Fruit fly (Drosophila melanogaster): Measurements from ENCODE around the gene CG14074.

Gene CG14074

dm6 chr3L:18848436-18848835 is 17.6 kb upstream of the CG14074 start (continued):
- TF ChIP-seq CG8388 (GFP tag; optimal IDR thresholded peaks at IDR 0.05), result peak; percentile 38
- TF ChIP-seq cas (GFP tag; IDR thresholded peaks at IDR 0.05), result no peak
- TF ChIP-seq kni (GFP tag; optimal IDR thresholded peaks at IDR 0.05), result no peak
- peak; percentile 74 for TF ChIP-seq CG2712 (tag; optimal IDR thresholded peaks at IDR 0.05)
- peak; percentile 44 for TF ChIP-seq CG3407 (GFP tag; optimal IDR thresholded peaks at IDR 0.05)
- no peak for TF ChIP-seq sisA (GFP tag; IDR thresholded peaks at IDR 0.05)
- no peak; the same call in 1 of the 2 replicates for TF ChIP-seq Rfx (GFP tag; IDR thresholded peaks at IDR 0.05)
- TF ChIP-seq CG7786 (GFP tag; optimal IDR thresholded peaks at IDR 0.05), result peak; percentile 49
- peak; percentile 85 for TF ChIP-seq pita (GFP tag; optimal IDR thresholded peaks at IDR 0.05)
- peak; percentile 56 for TF ChIP-seq CoRest (tag; optimal IDR thresholded peaks at IDR 0.05)
- TF ChIP-seq Atf6 (GFP tag; IDR thresholded peaks at IDR 0.05), result no peak; the same call in 1 of the 2 replicates
- peak; percentile 42 for TF ChIP-seq jumu (GFP tag; optimal IDR thresholded peaks at IDR 0.05)
- TF ChIP-seq peb (GFP tag; IDR thresholded peaks at IDR 0.05), result no peak
- peak; percentile 75 for TF ChIP-seq Mes4 (GFP tag; optimal IDR thresholded peaks at IDR 0.05)
- TF ChIP-seq CG3163 (GFP tag; optimal IDR thresholded peaks at IDR 0.05), result peak; percentile 76
- no peak for TF ChIP-seq so (GFP tag; IDR thresholded peaks at IDR 0.05)
- peak; percentile 63; the same call in 1 of the 3 replicates for TF ChIP-seq CG17361 (GFP tag; IDR thresholded peaks at IDR 0.05)
- peak; percentile 45 for TF ChIP-seq CG6683 (GFP tag; optimal IDR thresholded peaks at IDR 0.05)
- no peak for TF ChIP-seq Opbp (GFP tag; IDR thresholded peaks at IDR 0.05; ENCODE audit: partially characterized antibody)
- no peak for TF ChIP-seq Scr (GFP tag; IDR thresholded peaks at IDR 0.05; ENCODE audit: partially characterized antibody)
- peak; percentile 63 for TF ChIP-seq NC2β (GFP tag; optimal IDR thresholded peaks at IDR 0.05)
- TF ChIP-seq Dp (GFP tag; optimal IDR thresholded peaks at IDR 0.05), result peak; percentile 12
- TF ChIP-seq Usf (GFP tag; optimal IDR thresholded peaks at IDR 0.05), result no peak
- no peak for TF ChIP-seq Hr78 (GFP tag; optimal IDR thresholded peaks at IDR 0.05)
- peak; percentile 76 for TF ChIP-seq chn (GFP tag; optimal IDR thresholded peaks at IDR 0.05)
- peak; percentile 70 for TF ChIP-seq trem (tag; optimal IDR thresholded peaks at IDR 0.05)
- TF ChIP-seq wdn (GFP tag; IDR thresholded peaks at IDR 0.05), result no peak
- no peak for TF ChIP-seq Oaz (GFP tag; IDR thresholded peaks at IDR 0.05)
- no peak for TF ChIP-seq Dref (GFP tag; IDR thresholded peaks at IDR 0.05)
- TF ChIP-seq h (optimal IDR thresholded peaks at IDR 0.05), result no peak
- TF ChIP-seq CG8290 (GFP tag; optimal IDR thresholded peaks at IDR 0.05), result peak; percentile 78
- TF ChIP-seq CG8290 (tag; optimal IDR thresholded peaks at IDR 0.05), result peak; percentile 20 to 71
- peak; percentile 60 for TF ChIP-seq ind (GFP tag; optimal IDR thresholded peaks at IDR 0.05)
- TF ChIP-seq cwo (GFP tag; optimal IDR thresholded peaks at IDR 0.05), result no peak
- TF ChIP-seq CG10654 (GFP tag; optimal IDR thresholded peaks at IDR 0.05), result peak; percentile 50
- peak; percentile 52 for TF ChIP-seq CG9437 (GFP tag; optimal IDR thresholded peaks at IDR 0.05)
- TF ChIP-seq CG31365 (tag; optimal IDR thresholded peaks at IDR 0.05), result peak; percentile 21
- peak; percentile 48 for TF ChIP-seq Ets97D (GFP tag; optimal IDR thresholded peaks at IDR 0.05)
- peak; percentile 51 for TF ChIP-seq repo (GFP tag; optimal IDR thresholded peaks at IDR 0.05)
- TF ChIP-seq chif (GFP tag; optimal IDR thresholded peaks at IDR 0.05), result peak; percentile 59 to 84
- no peak for TF ChIP-seq ab (GFP tag; optimal IDR thresholded peaks at IDR 0.05)
- TF ChIP-seq cad (GFP tag; optimal IDR thresholded peaks at IDR 0.05), result no peak
- TF ChIP-seq CG6854 (GFP tag; optimal IDR thresholded peaks at IDR 0.05), result peak; percentile 65
- peak; percentile 71 for TF ChIP-seq CG11504 (tag; optimal IDR thresholded peaks at IDR 0.05)
- TF ChIP-seq Bteb2 (GFP tag; optimal IDR thresholded peaks at IDR 0.05), result peak; percentile 34
- TF ChIP-seq Elba2 (GFP tag; optimal IDR thresholded peaks at IDR 0.05), result no peak
- TF ChIP-seq stwl (tag; optimal IDR thresholded peaks at IDR 0.05), result peak; percentile 66
- peak; percentile 65 for TF ChIP-seq gro (GFP tag; optimal IDR thresholded peaks at IDR 0.05)
- no peak for TF ChIP-seq CG14667 (GFP tag; IDR thresholded peaks at IDR 0.05)
- TF ChIP-seq schlank (tag; optimal IDR thresholded peaks at IDR 0.05), result no peak
- peak; percentile 2 for TF ChIP-seq CG33557 (GFP tag; optimal IDR thresholded peaks at IDR 0.05)
- TF ChIP-seq NfI (GFP tag; optimal IDR thresholded peaks at IDR 0.05), result no peak
